Fruit fly (Drosophila melanogaster): ENCODE measurements around the gene Vta1.

DNA sequence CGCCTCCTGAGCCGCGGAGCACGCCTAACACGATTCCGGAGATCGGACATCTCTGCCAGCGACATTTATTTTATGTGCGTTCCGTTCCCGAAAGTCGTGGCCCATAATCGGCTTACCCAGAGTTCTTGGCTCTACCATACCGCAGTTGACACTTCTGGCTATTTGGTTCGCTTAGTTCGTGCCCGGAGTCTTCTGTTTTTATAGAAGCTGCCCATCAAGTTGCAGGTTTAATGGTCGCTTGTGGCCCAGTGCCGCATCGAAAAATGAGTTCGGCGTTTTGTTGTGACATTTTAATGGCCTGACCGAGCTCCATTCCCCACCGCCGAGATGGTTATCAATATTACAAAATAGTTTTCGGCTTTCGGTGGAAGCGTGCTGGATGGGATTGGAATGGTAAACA is 23.5 kb upstream of the Vta1 start:
- no peak for TF ChIP-seq psq (optimal IDR thresholded peaks at IDR 0.05)
- TF ChIP-seq Myc (optimal IDR thresholded peaks at IDR 0.05), result no peak
- TF ChIP-seq Sin3A (optimal IDR thresholded peaks at IDR 0.05), result no peak
- no peak for TF ChIP-seq ttk (optimal IDR thresholded peaks at IDR 0.05)
- no peak for TF ChIP-seq h (optimal IDR thresholded peaks at IDR 0.05)
- TF ChIP-seq insv (optimal IDR thresholded peaks at IDR 0.05), result no peak

Measured in Kc167 (cell line).